Fruit fly (Drosophila melanogaster) whole organism, pupa: ENCODE measurements around the gene Csp.

Experiments
- CG13204 ChIP-seq: fragments of 200-800 bp; sonication (Bioruptor generic); optimal IDR thresholded peaks from 2 replicates; lab custom pipeline; 2018; ENCODE audit warnings: missing biosample characterization, mild to moderate bottlenecking, missing genetic modification characterization, moderate library complexity
- CG15710 ChIP-seq: fragments of 200-800 bp; sonication (Bioruptor generic); optimal IDR thresholded peaks from 2 replicates; lab custom pipeline; 2018; ENCODE audit warnings: missing biosample characterization, mild to moderate bottlenecking, missing genetic modification characterization, moderate library complexity
- CG17806 ChIP-seq: fragments of 200-800 bp; sonication (Bioruptor generic); optimal IDR thresholded peaks from 2 replicates; lab custom pipeline; 2018; ENCODE audit warnings: missing biosample characterization, mild to moderate bottlenecking, missing genetic modification characterization, moderate library complexity
- CG32121 ChIP-seq: fragments of 200-800 bp; sonication (Bioruptor generic); IDR thresholded peaks from 2 replicates; pipeline ENCODE4 v1.3.6; 2022; ENCODE audit warnings: missing biosample characterization, missing genetic modification characterization
- CG34367 ChIP-seq: fragments of 200-800 bp; sonication (Bioruptor generic); optimal IDR thresholded peaks from 2 replicates; lab custom pipeline; 2018; ENCODE audit warnings: missing biosample characterization, mild to moderate bottlenecking, missing genetic modification characterization
- D1 ChIP-seq: fragments of 200-800 bp; sonication (Bioruptor generic); optimal IDR thresholded peaks from 2 replicates; lab custom pipeline; 2018; ENCODE audit warnings: missing biosample characterization, mild to moderate bottlenecking, missing genetic modification characterization, moderate library complexity
- Pif1B ChIP-seq: fragments of 200-800 bp; sonication (Bioruptor generic); optimal IDR thresholded peaks from 3 replicates; lab custom pipeline; 2016; ENCODE audit warnings: missing biosample characterization, missing genetic modification characterization
- fd96Ca ChIP-seq: fragments of 200-800 bp; sonication (Bioruptor generic); IDR thresholded peaks from 3 replicates; pipeline ENCODE4 v1.3.6; 2022; ENCODE audit warnings: missing biosample characterization, missing genetic modification characterization

DNA sequence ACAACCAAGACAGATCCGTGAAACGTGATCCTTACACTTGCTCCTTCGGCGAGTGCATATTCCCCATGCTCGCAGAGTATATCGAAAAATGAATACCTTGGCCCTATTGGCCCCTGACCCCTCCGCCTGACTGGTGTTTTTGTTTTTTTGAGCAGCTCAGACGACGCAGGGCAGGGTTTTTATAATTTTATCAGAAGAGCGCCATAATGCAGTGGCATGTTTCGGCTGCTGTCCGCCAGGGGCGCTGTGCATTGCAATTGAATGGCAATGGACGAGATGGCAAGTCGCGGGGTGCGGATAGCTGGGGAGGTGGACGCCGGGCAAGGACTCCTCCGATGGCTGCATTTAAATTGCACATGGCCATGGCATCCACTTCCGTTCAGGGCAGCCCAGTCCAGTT, 44.1 kb upstream of the Csp start:
- TF ChIP-seq CG32121 (GFP tag; lab: Robert Waterston, UW) (no peak), CG17806 (tag; lab: Kevin White, UChicago) (no peak), CG15710 (tag; lab: Kevin White, UChicago) (no peak), CG34367 (no peak), CG13204 (GFP tag; lab: Kevin White, UChicago) (no peak), fd96Ca (GFP tag; lab: Robert Waterston, UW) (no peak), Pif1B (GFP tag; lab: Kevin White, UChicago) (no peak), D1 (tag; lab: Kevin White, UChicago) (no peak)
